Worm (Caenorhabditis elegans): Measurements from ENCODE around the gene C09E10.3.

C09E10.3 gene

DNA sequence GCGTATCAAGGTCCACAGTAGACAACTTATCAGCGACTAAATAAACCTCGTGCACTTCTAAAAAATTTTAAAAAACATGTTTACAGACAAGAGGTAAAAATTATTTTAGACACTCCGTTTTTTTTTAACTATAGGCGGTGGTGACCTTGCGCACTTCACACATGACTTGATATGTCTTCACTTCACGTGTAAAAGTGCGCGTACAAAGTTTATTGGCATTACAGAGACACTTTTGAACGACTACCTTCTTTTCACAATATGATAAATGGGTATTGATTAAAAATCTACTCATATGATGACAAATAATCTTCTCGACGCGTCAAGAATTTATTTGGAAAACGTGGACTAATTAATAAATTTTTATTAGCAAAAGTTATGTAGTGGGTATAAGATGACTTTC lies 35.5 kb upstream of the C09E10.3 start:
- TF ChIP-seq nhr-67 (tag; optimal IDR thresholded peaks at IDR 0.05) (no peak), hmg-11 (tag; optimal IDR thresholded peaks at IDR 0.05) (no peak), pha-4 (tag; optimal IDR thresholded peaks at IDR 0.05) (no peak), nhr-77 (tag; optimal IDR thresholded peaks at IDR 0.05) (no peak), R02D3.7 (tag; optimal IDR thresholded peaks at IDR 0.05) (no peak), elt-2 (tag; optimal IDR thresholded peaks at IDR 0.05) (no peak), nhr-12 (tag; optimal IDR thresholded peaks at IDR 0.05) (no peak), nhr-25 (tag; optimal IDR thresholded peaks at IDR 0.05) (peak; percentile 72), pqm-1 (tag; optimal IDR thresholded peaks at IDR 0.05) (no peak), lsy-12 (tag; optimal IDR thresholded peaks at IDR 0.05) (no peak), unc-62 (GFP tag; optimal IDR thresholded peaks at IDR 0.05) (no peak), fos-1 (tag; optimal IDR thresholded peaks at IDR 0.05) (no peak), daf-12 (tag; optimal IDR thresholded peaks at IDR 0.05) (no peak), mdl-1 (tag; optimal IDR thresholded peaks at IDR 0.05) (no peak), ztf-4 (tag; optimal IDR thresholded peaks at IDR 0.05) (no peak), nhr-23 (tag; optimal IDR thresholded peaks at IDR 0.05) (peak; percentile 21), nhr-43 (tag; optimal IDR thresholded peaks at IDR 0.05; ENCODE audit: poor library complexity, severe bottlenecking) (peak; percentile 57), skn-1 (tag; optimal IDR thresholded peaks at IDR 0.05) (no peak)

ce11 chrX:1025010-1025409 lies 33.8 kb upstream of the C09E10.3 start, which contains the start of gene F55A4.3:
Gene F55A4.3 (minus strand): TSS chrX:1025110.
- no peak for TF ChIP-seq nhr-28 (tag; optimal IDR thresholded peaks at IDR 0.05)
- no peak for TF ChIP-seq lsy-12 (tag; optimal IDR thresholded peaks at IDR 0.05)
- TF ChIP-seq nhr-76 (tag; optimal IDR thresholded peaks at IDR 0.05): no peak
- no peak for TF ChIP-seq zag-1 (tag; optimal IDR thresholded peaks at IDR 0.05)
- TF ChIP-seq eor-1 (tag; optimal IDR thresholded peaks at IDR 0.05): no peak
- no peak for TF ChIP-seq nhr-237 (tag; optimal IDR thresholded peaks at IDR 0.05)
- TF ChIP-seq skn-1 (tag; optimal IDR thresholded peaks at IDR 0.05): no peak
- no peak for TF ChIP-seq R02D3.7 (tag; optimal IDR thresholded peaks at IDR 0.05)

- TF ChIP-seq ztf-4 (tag; optimal IDR thresholded peaks at IDR 0.05): no peak
- TF ChIP-seq egl-27 (tag; optimal IDR thresholded peaks at IDR 0.05): no peak
- peak; percentile 7 for TF ChIP-seq lin-15B (tag; optimal IDR thresholded peaks at IDR 0.05)
- peak; percentile 89 for TF ChIP-seq lin-39 (tag; optimal IDR thresholded peaks at IDR 0.05)
- TF ChIP-seq hmg-11 (tag; optimal IDR thresholded peaks at IDR 0.05): peak; percentile 66
- peak; percentile 1 for TF ChIP-seq fkh-10 (GFP tag; optimal IDR thresholded peaks at IDR 0.05)
These were observed 30.7 kb upstream of the C09E10.3 start for ce11 chrX:1021835-1022311.

DNA sequence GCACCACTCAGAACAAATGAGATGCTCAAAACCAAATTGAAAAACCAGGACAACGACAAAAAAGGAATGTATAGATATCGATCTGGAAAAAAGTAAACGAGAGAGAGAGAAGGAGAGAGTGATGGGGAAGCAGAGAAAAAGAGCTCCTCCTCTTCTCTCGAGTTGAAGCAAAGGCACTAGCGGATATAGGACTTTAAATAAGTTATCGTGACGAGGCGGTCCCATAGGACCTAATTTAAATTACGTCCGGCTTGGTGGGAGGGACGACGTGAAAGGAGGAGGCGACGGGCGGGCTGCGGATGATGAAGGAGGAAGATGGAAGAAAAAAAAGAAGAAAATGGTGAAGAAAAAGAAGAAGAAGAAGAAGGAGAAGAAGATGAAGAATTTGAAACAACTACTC lies 27.4 kb upstream of the C09E10.3 start:
- TF ChIP-seq nfya-1 (tag; optimal IDR thresholded peaks at IDR 0.05; ENCODE audit: insufficient read depth) (peak; percentile 42), fkh-10 (GFP tag; optimal IDR thresholded peaks at IDR 0.05) (peak; percentile 5), zag-1 (tag; optimal IDR thresholded peaks at IDR 0.05) (peak; percentile 27), pqm-1 (tag; optimal IDR thresholded peaks at IDR 0.05) (no peak), hmg-11 (tag; optimal IDR thresholded peaks at IDR 0.05) (peak; percentile 50)

DNA sequence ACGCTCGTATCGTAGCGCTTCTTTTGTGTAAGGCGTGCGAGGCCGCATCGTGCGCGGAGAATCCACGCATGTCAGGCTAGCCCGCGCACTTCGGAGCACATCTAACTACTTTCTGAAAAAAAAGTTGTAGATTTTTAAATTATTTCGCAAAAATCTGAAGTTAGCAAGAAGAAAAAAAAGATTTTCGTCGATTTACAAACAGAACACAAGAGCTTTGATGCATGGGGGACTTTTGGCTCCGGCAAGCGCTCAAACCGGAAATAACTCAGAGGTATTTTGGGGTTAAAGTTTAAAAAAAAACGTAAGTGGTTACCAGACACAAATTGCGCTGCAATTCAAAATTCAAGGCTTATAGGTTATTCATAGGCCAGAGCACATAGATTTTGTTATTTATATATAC lies 26.3 kb upstream of the C09E10.3 start, which contains the start of the genes F55A4.13 and nlf-1:
Gene F55A4.13, minus strand, starts transcription at position 101 of the 400 bp plus-strand sequence.
Gene nlf-1, minus strand, starts transcription at position 112 of the 400 bp plus-strand sequence.
- no peak for TF ChIP-seq nhr-11 (tag; optimal IDR thresholded peaks at IDR 0.05)
- no peak for TF ChIP-seq jun-1 (tag; optimal IDR thresholded peaks at IDR 0.05)
- TF ChIP-seq ceh-16 (tag; optimal IDR thresholded peaks at IDR 0.05): no peak
- no peak for TF ChIP-seq ceh-9 (tag; optimal IDR thresholded peaks at IDR 0.05)
- no peak for TF ChIP-seq nhr-43 (tag; optimal IDR thresholded peaks at IDR 0.05; ENCODE audit: poor library complexity, severe bottlenecking)
- no peak for TF ChIP-seq ZK546.5 (tag; optimal IDR thresholded peaks at IDR 0.05)
- no peak for TF ChIP-seq aly-2 (tag; optimal IDR thresholded peaks at IDR 0.05)
- TF ChIP-seq mml-1 (tag; optimal IDR thresholded peaks at IDR 0.05): no peak
- no peak for TF ChIP-seq ztf-11 (tag; optimal IDR thresholded peaks at IDR 0.05)
- no peak for TF ChIP-seq fkh-10 (GFP tag; optimal IDR thresholded peaks at IDR 0.05)
- no peak for TF ChIP-seq daf-12 (tag; optimal IDR thresholded peaks at IDR 0.05)
- TF ChIP-seq nhr-25 (tag; optimal IDR thresholded peaks at IDR 0.05): no peak
- TF ChIP-seq ama-1 (optimal IDR thresholded peaks at IDR 0.05): no peak
- no peak for TF ChIP-seq eor-1 (tag; optimal IDR thresholded peaks at IDR 0.05)
- TF ChIP-seq snpc-4 (tag; optimal IDR thresholded peaks at IDR 0.05): no peak
- TF ChIP-seq unc-62 (GFP tag; optimal IDR thresholded peaks at IDR 0.05): no peak
- TF ChIP-seq fos-1 (tag; optimal IDR thresholded peaks at IDR 0.05): no peak
- no peak for TF ChIP-seq sea-2 (GFP tag; optimal IDR thresholded peaks at IDR 0.05)
- TF ChIP-seq egl-5 (tag; optimal IDR thresholded peaks at IDR 0.05): no peak
- no peak for TF ChIP-seq hmg-11 (tag; optimal IDR thresholded peaks at IDR 0.05)
